Fruit fly (Drosophila melanogaster): ENCODE results near the gene ng2.

- no peak for TF ChIP-seq usp (GFP tag; optimal IDR thresholded peaks at IDR 0.05)
- no peak for TF ChIP-seq CG8478 (optimal IDR thresholded peaks at IDR 0.05)
- TF ChIP-seq psq (optimal IDR thresholded peaks at IDR 0.05), result no peak
- TF ChIP-seq EcR (GFP tag; optimal IDR thresholded peaks at IDR 0.05), result no peak
Observed at dm6 chrX:3288909-3289706, 48.7 kb upstream of the ng2 start.

Data from whole organism.